Fruit fly (Drosophila melanogaster) S2 (cell line): ENCODE data around the gene CG43880.

ENCODE experiments used
- CG8478 ChIP-seq: fragments of >200 bp; optimal IDR thresholded peaks from 2 replicates; lab custom pipeline; 2018
- CTCF ChIP-seq, 2 experiments: fragments of >200 bp; optimal IDR thresholded peaks; 2 replicates each; lab custom pipeline; 2018

- no peak for TF ChIP-seq CG8478 (lab: Kevin White, UChicago)
- no peak for TF ChIP-seq CTCF (optimal IDR thresholded peaks at IDR 0.05; lab: Kevin White, UChicago)
Measured at dm6 chr3L:7988401-7988800, 42.3 kb upstream of the CG43880 start.
